Worm (Caenorhabditis elegans) whole organism, L3 larva: ENCODE data around the gene lect-2.

Source experiments
- R02D3.7 ChIP-seq: fragments of 150-350 bp; optimal IDR thresholded peaks from 2 replicates; lab custom pipeline; 2014; ENCODE audit warnings: missing biosample characterization, missing genetic modification characterization
- ZK546.5 ChIP-seq: sonication (generic microtip); optimal IDR thresholded peaks from 2 replicates; lab custom pipeline; 2017; ENCODE audit warnings: missing biosample characterization, missing genetic modification characterization
- aly-2 ChIP-seq: fragments of 150-350 bp; optimal IDR thresholded peaks from 2 replicates; lab custom pipeline; 2014; ENCODE audit warnings: missing biosample characterization, missing genetic modification characterization
- ama-1 ChIP-seq: fragments of 150-350 bp; optimal IDR thresholded peaks from 2 replicates; lab custom pipeline; 2018
- ceh-16 ChIP-seq: sonication (generic microtip); optimal IDR thresholded peaks from 2 replicates; lab custom pipeline; 2017; ENCODE audit warnings: missing biosample characterization, missing genetic modification characterization
- ceh-82 ChIP-seq: fragments of 150-350 bp; optimal IDR thresholded peaks from 2 replicates; lab custom pipeline; 2014; ENCODE audit warnings: missing biosample characterization, missing genetic modification characterization
- daf-12 ChIP-seq: fragments of 150-350 bp; optimal IDR thresholded peaks from 2 replicates; lab custom pipeline; 2014; ENCODE audit warnings: missing biosample characterization, missing genetic modification reagents, missing genetic modification characterization
- egl-27 ChIP-seq: sonication (generic microtip); optimal IDR thresholded peaks from 4 replicates; lab custom pipeline; 2017; ENCODE audit warnings: missing biosample characterization, missing genetic modification reagents, missing genetic modification characterization
- egl-5 ChIP-seq: fragments of 150-350 bp; optimal IDR thresholded peaks from 2 replicates; lab custom pipeline; 2017; ENCODE audit warnings: missing biosample characterization, missing genetic modification reagents, missing genetic modification characterization, inconsistent platforms
- elt-1 ChIP-seq: fragments of 150-350 bp; optimal IDR thresholded peaks from 2 replicates; lab custom pipeline; 2014; ENCODE audit warnings: missing biosample characterization, missing genetic modification characterization
- elt-2 ChIP-seq: sonication (generic microtip); optimal IDR thresholded peaks from 2 replicates; lab custom pipeline; 2016; ENCODE audit warnings: missing genetic modification reagents, mild to moderate bottlenecking, missing genetic modification characterization, missing compliant biosample characterization
- elt-3 ChIP-seq, 3 experiments: fragments of 150-350 bp in 1 of 3; sonication (generic microtip) in 2 of 3; optimal IDR thresholded peaks; 2 replicates in 2 of 3; 4 replicates in 1 of 3; lab custom pipeline; 2014 to 2017; ENCODE audit warnings: missing biosample characterization in 3 of 3, missing genetic modification characterization in 3 of 3
- fkh-10 ChIP-seq: sonication (generic microtip); optimal IDR thresholded peaks from 2 replicates; lab custom pipeline; 2017; ENCODE audit warnings: missing biosample characterization, missing genetic modification reagents, missing genetic modification characterization
- fkh-2 ChIP-seq: fragments of 150-350 bp; optimal IDR thresholded peaks from 2 replicates; lab custom pipeline; 2014; ENCODE audit warnings: missing biosample characterization, missing genetic modification reagents, missing genetic modification characterization
- fos-1 ChIP-seq: fragments of 150-350 bp; optimal IDR thresholded peaks from 2 replicates; lab custom pipeline; 2014; ENCODE audit warnings: missing biosample characterization, missing genetic modification characterization
- hmg-11 ChIP-seq: sonication (generic microtip); optimal IDR thresholded peaks from 2 replicates; lab custom pipeline; 2016; ENCODE audit warnings: missing genetic modification characterization, missing compliant biosample characterization
- lin-15B ChIP-seq: fragments of 150-350 bp; optimal IDR thresholded peaks from 2 replicates; lab custom pipeline; 2014; ENCODE audit warnings: missing biosample characterization, missing genetic modification characterization
- lin-39 ChIP-seq: fragments of 150-350 bp; optimal IDR thresholded peaks from 2 replicates; lab custom pipeline; 2018; ENCODE audit warnings: missing biosample characterization, missing genetic modification reagents, missing genetic modification characterization
- mdl-1 ChIP-seq: fragments of 150-350 bp; optimal IDR thresholded peaks from 2 replicates; lab custom pipeline; 2014; ENCODE audit warnings: missing biosample characterization, missing genetic modification characterization
- nfya-1 ChIP-seq: sonication (generic microtip); optimal IDR thresholded peaks from 2 replicates; lab custom pipeline; 2017; ENCODE audit warnings: missing genetic modification characterization, mild to moderate bottlenecking, missing compliant biosample characterization, antibody characterized with exemption, moderate library complexity; ENCODE audit not compliant: insufficient read depth
- nhr-12 ChIP-seq: fragments of 150-350 bp; optimal IDR thresholded peaks from 2 replicates; lab custom pipeline; 2014; ENCODE audit warnings: missing biosample characterization, missing genetic modification characterization
- nhr-23 ChIP-seq: fragments of 150-350 bp; optimal IDR thresholded peaks from 2 replicates; lab custom pipeline; 2014; ENCODE audit warnings: missing biosample characterization, missing genetic modification reagents, missing genetic modification characterization
- nhr-237 ChIP-seq: fragments of 150-350 bp; optimal IDR thresholded peaks from 2 replicates; lab custom pipeline; 2014; ENCODE audit warnings: missing biosample characterization, missing genetic modification characterization
- nhr-25 ChIP-seq: sonication (generic microtip); optimal IDR thresholded peaks from 2 replicates; lab custom pipeline; 2017; ENCODE audit warnings: missing biosample characterization, missing genetic modification characterization
- nhr-28 ChIP-seq: fragments of 150-350 bp; optimal IDR thresholded peaks from 2 replicates; lab custom pipeline; 2014; ENCODE audit warnings: missing biosample characterization, missing genetic modification characterization
- nhr-76 ChIP-seq: fragments of 150-350 bp; sonication (generic microtip); optimal IDR thresholded peaks from 5 replicates; lab custom pipeline; 2014; ENCODE audit warnings: missing biosample characterization, missing genetic modification characterization
- nhr-77 ChIP-seq: fragments of 150-350 bp; optimal IDR thresholded peaks from 2 replicates; lab custom pipeline; 2014; ENCODE audit warnings: missing biosample characterization, missing genetic modification characterization
- pha-4 ChIP-seq: fragments of 150-350 bp; optimal IDR thresholded peaks from 2 replicates; lab custom pipeline; 2014; ENCODE audit warnings: missing biosample characterization, missing genetic modification reagents, missing genetic modification characterization
- pqm-1 ChIP-seq: fragments of 150-350 bp; optimal IDR thresholded peaks from 2 replicates; lab custom pipeline; 2017; ENCODE audit warnings: missing biosample characterization, missing genetic modification characterization, inconsistent platforms
- sea-2 ChIP-seq: fragments of 150-350 bp; sonication (generic microtip); optimal IDR thresholded peaks from 4 replicates; lab custom pipeline; 2014; ENCODE audit warnings: missing biosample characterization, missing genetic modification reagents, missing genetic modification characterization
- skn-1 ChIP-seq: fragments of 150-350 bp; optimal IDR thresholded peaks from 2 replicates; lab custom pipeline; 2014; ENCODE audit warnings: missing biosample characterization, missing genetic modification characterization
- snpc-4 ChIP-seq: fragments of 150-350 bp; optimal IDR thresholded peaks from 2 replicates; lab custom pipeline; 2014; ENCODE audit warnings: missing biosample characterization, missing genetic modification characterization
- tbx-2 ChIP-seq: sonication (generic microtip); optimal IDR thresholded peaks from 2 replicates; lab custom pipeline; 2016; ENCODE audit warnings: mild to moderate bottlenecking, missing genetic modification characterization, missing compliant biosample characterization
- unc-39 ChIP-seq: sonication (generic microtip); optimal IDR thresholded peaks from 4 replicates; lab custom pipeline; 2017; ENCODE audit warnings: missing biosample characterization, missing genetic modification characterization
- zag-1 ChIP-seq: fragments of 150-350 bp; optimal IDR thresholded peaks from 2 replicates; lab custom pipeline; 2014; ENCODE audit warnings: missing biosample characterization, missing genetic modification characterization
- ztf-4 ChIP-seq: fragments of 150-350 bp; optimal IDR thresholded peaks from 2 replicates; lab custom pipeline; 2014; ENCODE audit warnings: missing biosample characterization, missing genetic modification characterization

lect-2 gene

DNA sequence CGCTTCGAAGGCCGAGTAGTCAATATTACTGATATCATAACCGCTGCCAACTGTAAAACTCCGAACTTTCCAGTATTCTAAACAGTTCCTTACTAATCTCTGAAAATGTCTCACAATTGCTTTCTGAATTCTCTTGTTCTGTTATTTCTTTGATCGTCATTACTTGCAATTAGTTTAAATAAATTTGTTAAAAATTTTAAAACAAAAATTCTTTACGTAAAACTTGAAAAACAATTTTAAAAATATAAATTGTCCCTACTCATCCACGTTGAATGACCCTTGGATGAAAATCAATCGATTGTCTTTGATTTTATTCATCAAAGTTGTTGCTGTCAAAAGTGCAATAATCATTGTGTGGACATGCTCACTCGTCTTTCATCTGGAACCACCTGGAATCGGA lies 3.7 kb downstream of the lect-2 start, which contains the start of gene acdh-8:
TSS of gene acdh-8 (plus strand) at position 301 of the 400 bp plus-strand sequence.
- TF ChIP-seq ceh-82 (tag; lab: Kevin White, UChicago) (no peak), elt-2 (tag; lab: Kevin White, UChicago) (no peak), lin-15B (tag; lab: Kevin White, UChicago) (no peak), fos-1 (tag; lab: Kevin White, UChicago) (no peak), skn-1 (tag; lab: Kevin White, UChicago) (no peak), nhr-25 (tag; lab: Kevin White, UChicago) (no peak), elt-3 (tag; optimal IDR thresholded peaks at IDR 0.05; lab: Kevin White, UChicago) (no peak), pqm-1 (tag; lab: Kevin White, UChicago) (no peak), unc-39 (tag; lab: Kevin White, UChicago) (no peak), ZK546.5 (no peak)

- no peak for TF ChIP-seq mdl-1
- no peak for TF ChIP-seq nhr-23 (tag; lab: Kevin White, UChicago)
Measured at ce11 chrII:5797348-5797977, 6.9 kb downstream of the lect-2 start, which contains the start of the genes msp-63 and msp-142. TSS of gene msp-63 (minus strand) at chrII:5797448. TSS of gene msp-142 (plus strand) at chrII:5797927.

- TF ChIP-seq nhr-237 (tag; lab: Kevin White, UChicago) (no peak), fkh-2 (tag; lab: Kevin White, UChicago) (no peak), fkh-10 (GFP tag; lab: Kevin White, UChicago) (no peak), nfya-1 (no peak), mdl-1 (no peak), hmg-11 (no peak), lin-39 (tag; lab: Kevin White, UChicago) (no peak), sea-2 (GFP tag; lab: Kevin White, UChicago) (no peak), tbx-2 (tag; lab: Kevin White, UChicago) (no peak), R02D3.7 (tag; lab: Kevin White, UChicago) (no peak), ceh-16 (no peak), nhr-12 (no peak), pha-4 (tag; lab: Kevin White, UChicago) (no peak), elt-1 (tag; lab: Kevin White, UChicago) (no peak), egl-27 (tag; lab: Kevin White, UChicago) (no peak), daf-12 (tag; lab: Kevin White, UChicago) (no peak), zag-1 (no peak), aly-2 (no peak), nhr-28 (no peak)
Measured at ce11 chrII:5799553-5799952, 9.0 kb downstream of the lect-2 start, which contains the start of gene K05F1.8. TSS of gene K05F1.8 (minus strand) at chrII:5799653.

ce11 chrII:5801075-5801474 lies 10.6 kb downstream of the lect-2 start, which contains the start of the genes K05F1.9 and K05F1.1:
TSS of gene K05F1.9 (minus strand) at chrII:5801175.
TSS of gene K05F1.1 (plus strand) at chrII:5801382.
- TF ChIP-seq nhr-23 (tag; lab: Kevin White, UChicago), result no peak
- TF ChIP-seq hmg-11, result no peak
- TF ChIP-seq egl-5 (tag; lab: Kevin White, UChicago), result no peak
- TF ChIP-seq pqm-1 (tag; lab: Kevin White, UChicago), result no peak
- no peak for TF ChIP-seq ama-1 (lab: Kevin White, UChicago)
- TF ChIP-seq ztf-4 (tag; lab: Kevin White, UChicago), result no peak
- TF ChIP-seq unc-39 (tag; lab: Kevin White, UChicago), result no peak
- no peak for TF ChIP-seq fos-1 (tag; lab: Kevin White, UChicago)
- no peak for TF ChIP-seq elt-1 (tag; lab: Kevin White, UChicago)
- no peak for TF ChIP-seq nhr-25 (tag; lab: Kevin White, UChicago)
- no peak for TF ChIP-seq mdl-1

ce11 chrII:5804288-5804687 lies 13.8 kb downstream of the lect-2 start:
- TF ChIP-seq elt-2 (tag; lab: Kevin White, UChicago) (peak; percentile 93), nhr-77 (tag; lab: Kevin White, UChicago) (no peak), nhr-76 (tag; lab: Kevin White, UChicago) (no peak), pqm-1 (tag; lab: Kevin White, UChicago) (peak; percentile 25), lin-15B (tag; lab: Kevin White, UChicago) (no peak), tbx-2 (tag; lab: Kevin White, UChicago) (no peak), nfya-1 (no peak), ama-1 (lab: Kevin White, UChicago) (no peak), zag-1 (no peak), nhr-237 (tag; lab: Kevin White, UChicago) (no peak), fos-1 (tag; lab: Kevin White, UChicago) (no peak), snpc-4 (no peak), pha-4 (tag; lab: Kevin White, UChicago) (peak; percentile 8)
